Fruit fly (Drosophila melanogaster) ovary, adult (tissue): ENCODE data around the gene eIF4G1.
"Not testable (repeated sequence)": the region's sequence is repeated elsewhere in the genome, so short reads cannot be mapped to it uniquely, and the experiment has no call there.

ENCODE experiments used
- CG17801 ChIP-seq: fragments of 200-800 bp; optimal IDR thresholded peaks from 2 replicates; lab custom pipeline; 2019; ENCODE audit warnings: missing biosample characterization, mild to moderate bottlenecking, missing genetic modification characterization, moderate library complexity; ENCODE audit not compliant: partially characterized antibody

Gene eIF4G1

dm6 chr4:946197-946596, 15.7 kb upstream of the eIF4G1 start:
- no peak for TF ChIP-seq CG17801 (GFP tag; lab: Kevin White, UChicago)

- TF ChIP-seq CG17801 (GFP tag; lab: Kevin White, UChicago): no peak
These were observed 13.8 kb upstream of the eIF4G1 start for dm6 chr4:944354-944753.

dm6 chr4:937119-937518, 6.6 kb upstream of the eIF4G1 start:
- TF ChIP-seq CG17801 (GFP tag; lab: Kevin White, UChicago): no peak

- no peak for TF ChIP-seq CG17801 (GFP tag; lab: Kevin White, UChicago)
These were observed 5.7 kb upstream of the eIF4G1 start, which contains the start of gene mGluR for dm6 chr4:936036-936869. TSS of gene mGluR (plus strand) at chr4:936819.

dm6 chr4:922592-922991, 7.9 kb downstream of the eIF4G1 start:
- TF ChIP-seq CG17801 (GFP tag; lab: Kevin White, UChicago): no peak

dm6 chr4:912231-912630, 18.3 kb downstream of the eIF4G1 start, which contains the start of gene unc-13:
TSS of gene unc-13 (minus strand) at chr4:912331.
- not testable (repeated sequence) for TF ChIP-seq CG17801 (GFP tag; lab: Kevin White, UChicago)

- no peak for TF ChIP-seq CG17801 (GFP tag; lab: Kevin White, UChicago)
These were observed 21.4 kb downstream of the eIF4G1 start for dm6 chr4:909134-909533.

dm6 chr4:904667-905066, 25.8 kb downstream of the eIF4G1 start:
- TF ChIP-seq CG17801 (GFP tag; lab: Kevin White, UChicago): no peak

- no peak for TF ChIP-seq CG17801 (GFP tag; lab: Kevin White, UChicago)
These were observed 34.4 kb downstream of the eIF4G1 start for dm6 chr4:896134-896533.

- no peak for TF ChIP-seq CG17801 (GFP tag; lab: Kevin White, UChicago)
These were observed 51.3 kb downstream of the eIF4G1 start for dm6 chr4:879061-879708.

dm6 chr4:867937-868336, 62.6 kb downstream of the eIF4G1 start:
- TF ChIP-seq CG17801 (GFP tag; lab: Kevin White, UChicago): no peak

- TF ChIP-seq CG17801 (GFP tag; lab: Kevin White, UChicago): peak; percentile 52
These were observed 63.9 kb downstream of the eIF4G1 start, which contains the start of gene Gyf for dm6 chr4:866437-867216. TSS of gene Gyf (minus strand) at chr4:867025.
